Worm (Caenorhabditis elegans) whole organism, L1 larva: ENCODE data around the gene R11G1.2.
A peak's percentile ranks its signal among the peaks of the same experiment; 100 is the strongest.

ENCODE experiments used
- C16A3.4 ChIP-seq: fragments of 150-350 bp; optimal IDR thresholded peaks from 2 replicates; lab custom pipeline; 2014; ENCODE audit warnings: missing biosample characterization, missing genetic modification characterization
- F16B12.6 ChIP-seq: fragments of 150-350 bp; optimal IDR thresholded peaks from 2 replicates; lab custom pipeline; 2014; ENCODE audit warnings: missing biosample characterization, missing genetic modification characterization
- alr-1 ChIP-seq: fragments of 200-800 bp; sonication (Bioruptor generic); optimal IDR thresholded peaks from 2 replicates; lab custom pipeline; 2018; ENCODE audit warnings: borderline replicate concordance, mild to moderate bottlenecking, missing genetic modification characterization, missing compliant biosample characterization
- ama-1 ChIP-seq: fragments of 150-350 bp; optimal IDR thresholded peaks from 2 replicates; lab custom pipeline; 2014
- blmp-1 ChIP-seq: fragments of 150-350 bp; optimal IDR thresholded peaks from 2 replicates; lab custom pipeline; 2014; ENCODE audit warnings: missing biosample characterization, missing genetic modification characterization
- ceh-63 ChIP-seq: fragments of 200-800 bp; sonication (Bioruptor generic); optimal IDR thresholded peaks from 2 replicates; lab custom pipeline; 2018; ENCODE audit warnings: mild to moderate bottlenecking, missing genetic modification characterization, missing compliant biosample characterization
- ceh-8 ChIP-seq: fragments of 200-800 bp; sonication (Bioruptor generic); optimal IDR thresholded peaks from 2 replicates; lab custom pipeline; 2018; ENCODE audit warnings: mild to moderate bottlenecking, missing genetic modification characterization, moderate library complexity, missing compliant biosample characterization
- ceh-82 ChIP-seq, 3 experiments: fragments of 150-350 bp in 1 of 3; sonication (generic microtip) in 2 of 3; optimal IDR thresholded peaks; 2 replicates each; lab custom pipeline; 2014 to 2017; ENCODE audit warnings: missing biosample characterization in 3 of 3, missing genetic modification characterization in 3 of 3
- efl-1 ChIP-seq, 4 experiments: fragments of 150-350 bp; optimal IDR thresholded peaks in 3 of 4; peaks in 1 of 4; 1 replicate in 1 of 4; 2 replicates in 3 of 4; lab custom pipeline; 2014; ENCODE audit warnings: missing biosample characterization in 2 of 4, missing genetic modification characterization in 2 of 4, missing genetic modification reagents in 2 of 4
- efl-3 ChIP-seq: fragments of 200-800 bp; sonication (Bioruptor generic); optimal IDR thresholded peaks from 2 replicates; lab custom pipeline; 2018; ENCODE audit warnings: mild to moderate bottlenecking, missing genetic modification characterization, missing compliant biosample characterization
- egl-27 ChIP-seq, 2 experiments: fragments of 150-350 bp in 1 of 2; sonication (generic microtip); optimal IDR thresholded peaks; 3 replicates each; lab custom pipeline; 2017 to 2018; ENCODE audit warnings: missing biosample characterization in 2 of 2, missing genetic modification characterization in 2 of 2, missing genetic modification reagents in 2 of 2
- elt-2 ChIP-seq: sonication (generic microtip); optimal IDR thresholded peaks from 2 replicates; lab custom pipeline; 2016; ENCODE audit warnings: missing genetic modification characterization, mild to moderate bottlenecking, inconsistent platforms, missing compliant biosample characterization, missing genetic modification reagents
- fkh-10 ChIP-seq: sonication (generic microtip); optimal IDR thresholded peaks from 2 replicates; lab custom pipeline; 2017; ENCODE audit warnings: missing biosample characterization, missing genetic modification reagents, missing genetic modification characterization
- hpl-2 ChIP-seq: fragments of 150-350 bp; optimal IDR thresholded peaks from 2 replicates; lab custom pipeline; 2014; ENCODE audit warnings: missing biosample characterization, missing genetic modification reagents, missing genetic modification characterization
- irx-1 ChIP-seq: sonication (generic microtip); optimal IDR thresholded peaks from 2 replicates; lab custom pipeline; 2016; ENCODE audit warnings: missing genetic modification characterization, missing compliant biosample characterization
- jun-1 ChIP-seq: fragments of 150-350 bp; optimal IDR thresholded peaks from 2 replicates; lab custom pipeline; 2014; ENCODE audit warnings: missing biosample characterization, missing genetic modification reagents, missing genetic modification characterization
- lin-14 ChIP-seq: fragments of 200-800 bp; sonication (Bioruptor generic); optimal IDR thresholded peaks from 2 replicates; lab custom pipeline; 2018; ENCODE audit warnings: mild to moderate bottlenecking, missing genetic modification characterization, moderate library complexity, missing compliant biosample characterization
- lin-35 ChIP-seq, 2 experiments: fragments of 150-350 bp; optimal IDR thresholded peaks; 2 replicates each; lab custom pipeline; 2014; ENCODE audit warnings: missing biosample characterization in 2 of 2, missing genetic modification characterization in 2 of 2, missing genetic modification reagents in 2 of 2
- lin-39 ChIP-seq: fragments of 150-350 bp; optimal IDR thresholded peaks from 2 replicates; lab custom pipeline; 2014; ENCODE audit warnings: missing biosample characterization, missing genetic modification reagents, missing genetic modification characterization
- mdl-1 ChIP-seq, 2 experiments: fragments of 150-350 bp; optimal IDR thresholded peaks; 2 replicates each; lab custom pipeline; 2014 to 2017; ENCODE audit warnings: missing biosample characterization in 2 of 2, missing genetic modification characterization in 2 of 2, inconsistent platforms in 1 of 2
- mep-1 ChIP-seq: fragments of 150-350 bp; optimal IDR thresholded peaks from 2 replicates; lab custom pipeline; 2014; ENCODE audit warnings: missing biosample characterization, missing genetic modification characterization
- nhr-11 ChIP-seq: fragments of 150-350 bp; optimal IDR thresholded peaks from 2 replicates; lab custom pipeline; 2014; ENCODE audit warnings: missing biosample characterization, missing genetic modification characterization
- nhr-84 ChIP-seq: sonication (generic microtip); optimal IDR thresholded peaks from 2 replicates; lab custom pipeline; 2017; ENCODE audit warnings: missing biosample characterization, missing genetic modification characterization
- pqm-1 ChIP-seq: sonication (generic microtip); optimal IDR thresholded peaks from 3 replicates; lab custom pipeline; 2017; ENCODE audit warnings: missing biosample characterization, missing genetic modification characterization
- snpc-4 ChIP-seq: fragments of 150-350 bp; optimal IDR thresholded peaks from 2 replicates; lab custom pipeline; 2014; ENCODE audit warnings: missing biosample characterization, missing genetic modification characterization
- unc-86 ChIP-seq: sonication (generic microtip); optimal IDR thresholded peaks from 2 replicates; lab custom pipeline; 2016; ENCODE audit warnings: missing genetic modification characterization, missing compliant biosample characterization
- vab-15 ChIP-seq: sonication (generic microtip); optimal IDR thresholded peaks from 2 replicates; lab custom pipeline; 2017; ENCODE audit warnings: missing genotype, mild to moderate bottlenecking, missing genetic modification characterization, missing compliant biosample characterization
- xbp-1 ChIP-seq: sonication (generic microtip); optimal IDR thresholded peaks from 2 replicates; lab custom pipeline; 2016; ENCODE audit warnings: missing genetic modification characterization, missing compliant biosample characterization
- zag-1 ChIP-seq: fragments of 150-350 bp; optimal IDR thresholded peaks from 2 replicates; lab custom pipeline; 2014; ENCODE audit warnings: missing biosample characterization, missing genetic modification characterization
- ztf-4 ChIP-seq: fragments of 150-350 bp; optimal IDR thresholded peaks from 2 replicates; lab custom pipeline; 2014; ENCODE audit warnings: missing biosample characterization, missing genetic modification characterization

The R11G1.2 gene

ce11 chrX:3613665-3614064 lies 36.7 kb upstream of the R11G1.2 start:
- TF ChIP-seq efl-1 (optimal IDR thresholded peaks at IDR 0.05; lab: Kevin White, UChicago) = no peak
- peak in 1 of 2 experiments; percentile 67 for TF ChIP-seq efl-1 (GFP tag; optimal IDR thresholded peaks at IDR 0.05 in 1 of 2; lab: Kevin White, UChicago)
- TF ChIP-seq F16B12.6 (tag; lab: Kevin White, UChicago) = no peak
- peak in 1 of 2 experiments; percentile 29 for TF ChIP-seq lin-35 (GFP tag; optimal IDR thresholded peaks at IDR 0.05; lab: Kevin White, UChicago)
- peak; percentile 70 for TF ChIP-seq elt-2 (tag; lab: Kevin White, UChicago)
- TF ChIP-seq pqm-1 (tag; lab: Kevin White, UChicago) = peak; percentile 49

- TF ChIP-seq egl-27 (tag; optimal IDR thresholded peaks at IDR 0.05; lab: Kevin White, UChicago) (no peak), snpc-4 (tag; lab: Kevin White, UChicago) (no peak), ceh-63 (no peak), C16A3.4 (no peak), blmp-1 (no peak), ceh-82 (tag; optimal IDR thresholded peaks at IDR 0.05; lab: Kevin White, UChicago) (no peak), fkh-10 (GFP tag; lab: Kevin White, UChicago) (no peak), nhr-11 (tag; lab: Kevin White, UChicago) (no peak), efl-1 (optimal IDR thresholded peaks at IDR 0.05; lab: Kevin White, UChicago) (no peak), efl-1 (GFP tag; optimal IDR thresholded peaks at IDR 0.05 in 1 of 2; lab: Kevin White, UChicago) (no peak), zag-1 (tag; lab: Kevin White, UChicago) (no peak), irx-1 (tag; lab: Kevin White, UChicago) (no peak), alr-1 (tag; lab: Kevin White, UChicago) (no peak), unc-86 (tag; lab: Kevin White, UChicago) (no peak), lin-39 (tag; lab: Kevin White, UChicago) (no peak), ama-1 (lab: Kevin White, UChicago) (no peak), xbp-1 (tag; lab: Kevin White, UChicago) (no peak), hpl-2 (GFP tag; lab: Kevin White, UChicago) (no peak)
These were observed 33.2 kb upstream of the R11G1.2 start, which contains the start of gene del-9 for ce11 chrX:3617218-3617617. Gene del-9, minus strand, starts transcription at chrX:3617318.

ce11 chrX:3618842-3619241 lies 31.6 kb upstream of the R11G1.2 start:
- TF ChIP-seq ceh-63 (no peak), lin-14 (GFP tag; lab: Kevin White, UChicago) (peak; percentile 9)
- TF ChIP-seq, all 84 proteins: peak for 1

ce11 chrX:3623162-3623561 lies 27.3 kb upstream of the R11G1.2 start, which contains the start of gene C18B2.2:
Gene C18B2.2, plus strand, starts transcription at chrX:3623462.
- TF ChIP-seq efl-1 (optimal IDR thresholded peaks at IDR 0.05; lab: Kevin White, UChicago) (no peak), efl-1 (GFP tag; optimal IDR thresholded peaks at IDR 0.05 in 1 of 2; lab: Kevin White, UChicago) (peak in 1 of 2 experiments; percentile 11), mdl-1 (tag; optimal IDR thresholded peaks at IDR 0.05; lab: Kevin White, UChicago) (no peak)

ce11 chrX:3625599-3625998 lies 24.8 kb upstream of the R11G1.2 start:
- TF ChIP-seq mep-1 (tag; lab: Kevin White, UChicago) = no peak
- TF ChIP-seq efl-1 (optimal IDR thresholded peaks at IDR 0.05; lab: Kevin White, UChicago) = no peak
- peak in 1 of 2 experiments; percentile 87 for TF ChIP-seq efl-1 (GFP tag; optimal IDR thresholded peaks at IDR 0.05 in 1 of 2; lab: Kevin White, UChicago)

- TF ChIP-seq C16A3.4 (no peak), jun-1 (tag; lab: Kevin White, UChicago) (no peak), vab-15 (tag; lab: Kevin White, UChicago) (no peak), ztf-4 (tag; lab: Kevin White, UChicago) (no peak), ceh-8 (GFP tag; lab: Kevin White, UChicago) (no peak), ceh-82 (tag; optimal IDR thresholded peaks at IDR 0.05; lab: Kevin White, UChicago) (no peak), nhr-84 (tag; lab: Kevin White, UChicago) (no peak), efl-3 (GFP tag; lab: Kevin White, UChicago) (no peak)
- TF ChIP-seq, all 84 proteins: peak for 0
These were observed 22.4 kb upstream of the R11G1.2 start, which contains the start of gene vep-2 for ce11 chrX:3628016-3628415. Gene vep-2, plus strand, starts transcription at chrX:3628316.
